Fruit fly (Drosophila melanogaster): ENCODE data around the gene ppk18.

dm6 chr2L:9734134-9734533 lies 36.7 kb downstream of the ppk18 start:
- no peak for TF ChIP-seq H2.0 (GFP tag; IDR thresholded peaks at IDR 0.05)
- TF ChIP-seq CG7372 (GFP tag; IDR thresholded peaks at IDR 0.05), result no peak
- TF ChIP-seq CG5180 (GFP tag; optimal IDR thresholded peaks at IDR 0.05), result no peak
- TF ChIP-seq Antp (GFP tag; optimal IDR thresholded peaks at IDR 0.05), result no peak
- no peak for TF ChIP-seq CG9876 (GFP tag; optimal IDR thresholded peaks at IDR 0.05)
- no peak for TF ChIP-seq kay (GFP tag; optimal IDR thresholded peaks at IDR 0.05)
- no peak for TF ChIP-seq CG13424 (tag; optimal IDR thresholded peaks at IDR 0.05)
- TF ChIP-seq Dfd (GFP tag; optimal IDR thresholded peaks at IDR 0.05), result no peak
- TF ChIP-seq CG12744 (GFP tag; optimal IDR thresholded peaks at IDR 0.05), result no peak
- no peak for TF ChIP-seq zfh2 (GFP tag; optimal IDR thresholded peaks at IDR 0.05)
- no peak for TF ChIP-seq CG6813 (GFP tag; optimal IDR thresholded peaks at IDR 0.05)
- peak; percentile 21 for TF ChIP-seq CG1603 (tag; optimal IDR thresholded peaks at IDR 0.05)
- no peak for TF ChIP-seq jing (GFP tag; optimal IDR thresholded peaks at IDR 0.05)
- no peak for TF ChIP-seq ewg (GFP tag; optimal IDR thresholded peaks at IDR 0.05)
